Worm (Caenorhabditis elegans) whole organism, L4 larva: ENCODE measurements around the gene F29B9.7.

Source experiments
- F26F4.8 ChIP-seq: fragments of 200-800 bp; sonication (Bioruptor generic); conservative IDR thresholded peaks from 2 replicates; pipeline ENCODE4 v1.3.6; 2022; ENCODE audit warnings: missing genetic modification characterization, missing compliant biosample characterization
- F44E2.7 ChIP-seq: fragments of 200-800 bp; sonication (Bioruptor generic); IDR thresholded peaks from 2 replicates; pipeline ENCODE4 v2.1.2; 2022; ENCODE audit warnings: missing genetic modification characterization, missing compliant biosample characterization
- F49E8.2 ChIP-seq: sonication (generic microtip); optimal IDR thresholded peaks from 2 replicates; lab custom pipeline; 2016; ENCODE audit warnings: missing compliant biosample characterization, mild to moderate bottlenecking, missing genetic modification characterization, borderline replicate concordance
- R02D3.7 ChIP-seq: fragments of 150-350 bp; sonication (generic microtip); optimal IDR thresholded peaks from 3 replicates; lab custom pipeline; 2014; ENCODE audit warnings: missing biosample characterization, missing genetic modification characterization
- T20F7.1 ChIP-seq: fragments of 200-800 bp; sonication (Bioruptor generic); optimal IDR thresholded peaks from 2 replicates; lab custom pipeline; 2018; ENCODE audit warnings: mild to moderate bottlenecking, missing genetic modification characterization, missing compliant biosample characterization
- Y48G9A.11 ChIP-seq: fragments of 200-800 bp; sonication (Bioruptor generic); IDR thresholded peaks from 2 replicates; pipeline ENCODE4 v1.3.6; 2022; ENCODE audit warnings: missing genetic modification reagents, missing genetic modification characterization, missing compliant biosample characterization
- Y5F2A.4 ChIP-seq: fragments of 200-800 bp; sonication (Bioruptor generic); optimal IDR thresholded peaks from 2 replicates; lab custom pipeline; 2018; ENCODE audit warnings: mild to moderate bottlenecking, missing genetic modification characterization, missing compliant biosample characterization
- ZK546.5 ChIP-seq, 2 experiments: sonication (generic microtip); optimal IDR thresholded peaks; 2 replicates each; lab custom pipeline; 2017; ENCODE audit warnings: missing biosample characterization in 2 of 2, missing genetic modification characterization in 2 of 2
- aha-1 ChIP-seq: fragments of 150-350 bp; peaks from one replicate; lab custom pipeline; 2014; ENCODE audit warnings: missing biosample characterization, missing genetic modification characterization
- ceh-28 ChIP-seq: fragments of 150-350 bp; optimal IDR thresholded peaks from 2 replicates; lab custom pipeline; 2014; ENCODE audit warnings: missing biosample characterization, missing genetic modification reagents, missing genetic modification characterization
- daf-12 ChIP-seq: fragments of 150-350 bp; optimal IDR thresholded peaks from 2 replicates; lab custom pipeline; 2014; ENCODE audit warnings: missing biosample characterization, missing genetic modification reagents, missing genetic modification characterization
- dmd-6 ChIP-seq: fragments of 200-800 bp; sonication (Bioruptor generic); IDR thresholded peaks from 2 replicates; pipeline ENCODE4 v1.3.6; 2022; ENCODE audit warnings: missing genetic modification reagents, missing genetic modification characterization, missing compliant biosample characterization
- fos-1 ChIP-seq: fragments of 150-350 bp; optimal IDR thresholded peaks from 2 replicates; lab custom pipeline; 2014; ENCODE audit warnings: missing biosample characterization, missing genetic modification characterization
- hmg-1.1 ChIP-seq: fragments of 200-800 bp; sonication (Bioruptor generic); IDR thresholded peaks from 2 replicates; pipeline ENCODE4 v1.3.6; 2022; ENCODE audit warnings: missing genetic modification reagents, missing genetic modification characterization, missing compliant biosample characterization
- lin-1 ChIP-seq: fragments of 200-800 bp; sonication (Bioruptor generic); IDR thresholded peaks from 2 replicates; pipeline ENCODE4 v1.3.6; 2022; ENCODE audit warnings: missing genetic modification reagents, missing genetic modification characterization, missing compliant biosample characterization
- lin-39 ChIP-seq: fragments of 150-350 bp; optimal IDR thresholded peaks from 2 replicates; lab custom pipeline; 2014; ENCODE audit warnings: missing biosample characterization, missing genetic modification reagents, missing genetic modification characterization
- madf-5 ChIP-seq, 2 experiments: fragments of 200-800 bp; sonication (Bioruptor generic); IDR thresholded peaks; 2 replicates each; pipeline ENCODE4 v1.3.6; 2022; ENCODE audit warnings: missing compliant biosample characterization in 2 of 2, missing genetic modification characterization in 2 of 2
- mdl-1 ChIP-seq, 2 experiments: fragments of 150-350 bp in 1 of 2; sonication (generic microtip) in 1 of 2; optimal IDR thresholded peaks; 2 replicates each; lab custom pipeline; 2014 to 2017; ENCODE audit warnings: missing biosample characterization in 2 of 2, missing genetic modification characterization in 2 of 2
- mep-1 ChIP-seq: fragments of 150-350 bp; sonication (generic microtip); optimal IDR thresholded peaks from 3 replicates; lab custom pipeline; 2014; ENCODE audit warnings: missing biosample characterization, missing genetic modification characterization
- mes-2 ChIP-seq: sonication (generic microtip); optimal IDR thresholded peaks from 2 replicates; lab custom pipeline; 2016; ENCODE audit warnings: missing genotype, mild to moderate bottlenecking, missing genetic modification characterization, missing compliant biosample characterization; ENCODE audit not compliant: poor library complexity, severe bottlenecking
- nhr-11 ChIP-seq: fragments of 150-350 bp; optimal IDR thresholded peaks from 2 replicates; lab custom pipeline; 2014; ENCODE audit warnings: missing biosample characterization, missing genetic modification characterization
- nhr-25 ChIP-seq: sonication (generic microtip); optimal IDR thresholded peaks from 2 replicates; lab custom pipeline; 2017; ENCODE audit warnings: missing genetic modification characterization, mild to moderate bottlenecking, missing compliant biosample characterization, antibody characterized with exemption, moderate library complexity, borderline replicate concordance; ENCODE audit not compliant: insufficient read depth
- nhr-28 ChIP-seq: fragments of 150-350 bp; optimal IDR thresholded peaks from 2 replicates; lab custom pipeline; 2014; ENCODE audit warnings: missing biosample characterization, missing genetic modification characterization
- nhr-41 ChIP-seq: fragments of 200-800 bp; sonication (Bioruptor generic); IDR thresholded peaks from 2 replicates; pipeline ENCODE4 v1.3.6; 2022; ENCODE audit warnings: missing genetic modification reagents, missing genetic modification characterization, missing compliant biosample characterization
- nhr-48 ChIP-seq: sonication (generic microtip); optimal IDR thresholded peaks from 2 replicates; lab custom pipeline; 2016; ENCODE audit warnings: mild to moderate bottlenecking, missing genetic modification characterization, missing compliant biosample characterization
- nhr-6 ChIP-seq: fragments of 150-350 bp; optimal IDR thresholded peaks from 2 replicates; lab custom pipeline; 2014; ENCODE audit warnings: missing biosample characterization, missing genetic modification characterization
- php-3 ChIP-seq: fragments of 200-800 bp; sonication (Bioruptor generic); IDR thresholded peaks from 2 replicates; pipeline ENCODE4 v1.3.6; 2022; ENCODE audit warnings: missing genetic modification reagents, missing genetic modification characterization, missing compliant biosample characterization
- pqm-1 ChIP-seq: sonication (generic microtip); optimal IDR thresholded peaks from 2 replicates; lab custom pipeline; 2017; ENCODE audit warnings: missing biosample characterization, missing genetic modification characterization
- rbr-2 ChIP-seq: sonication (generic microtip); optimal IDR thresholded peaks from 2 replicates; lab custom pipeline; 2016; ENCODE audit warnings: missing genotype, missing genetic modification characterization, missing compliant biosample characterization
- saeg-2 ChIP-seq: fragments of 200-800 bp; sonication (Bioruptor generic); IDR thresholded peaks from 2 replicates; pipeline ENCODE4 v1.3.6; 2022; ENCODE audit warnings: missing genetic modification reagents, missing genetic modification characterization, missing compliant biosample characterization
- sdz-12 ChIP-seq: fragments of 200-800 bp; sonication (Bioruptor generic); optimal IDR thresholded peaks from 2 replicates; lab custom pipeline; 2018; ENCODE audit warnings: mild to moderate bottlenecking, missing genetic modification characterization, missing compliant biosample characterization
- set-16 ChIP-seq: fragments of 200-800 bp; sonication (Bioruptor generic); IDR thresholded peaks from 2 replicates; pipeline ENCODE4 v1.3.6; 2022; ENCODE audit warnings: missing genetic modification reagents, missing genetic modification characterization, missing compliant biosample characterization
- snpc-4 ChIP-seq: fragments of 150-350 bp; optimal IDR thresholded peaks from 2 replicates; lab custom pipeline; 2014; ENCODE audit warnings: missing biosample characterization, missing genetic modification characterization
- spr-3 ChIP-seq: fragments of 200-800 bp; sonication (Bioruptor generic); optimal IDR thresholded peaks from 2 replicates; lab custom pipeline; 2018; ENCODE audit warnings: mild to moderate bottlenecking, missing genetic modification characterization, missing compliant biosample characterization
- unc-130 ChIP-seq: sonication (generic microtip); optimal IDR thresholded peaks from 2 replicates; lab custom pipeline; 2016; ENCODE audit warnings: missing genetic modification reagents, missing genetic modification characterization, missing compliant biosample characterization
- unc-62 ChIP-seq, 3 experiments: fragments of 150-350 bp in 1 of 3; sonication (generic microtip); optimal IDR thresholded peaks in 2 of 3; peaks in 1 of 3; 1 replicate in 1 of 3; 2 replicates in 2 of 3; lab custom pipeline; 2014 to 2017; ENCODE audit warnings: missing biosample characterization in 3 of 3, missing genetic modification characterization in 3 of 3, missing genetic modification reagents in 3 of 3, missing genotype in 1 of 3
- vab-7 ChIP-seq: fragments of 200-800 bp; sonication (Bioruptor generic); IDR thresholded peaks from 2 replicates; pipeline ENCODE4 v1.3.6; 2022; ENCODE audit warnings: missing genetic modification reagents, missing genetic modification characterization, missing compliant biosample characterization
- zfp-2 ChIP-seq: sonication (generic microtip); optimal IDR thresholded peaks from 2 replicates; lab custom pipeline; 2016; ENCODE audit warnings: mild to moderate bottlenecking, missing genetic modification characterization, missing compliant biosample characterization

The F29B9.7 gene

DNA sequence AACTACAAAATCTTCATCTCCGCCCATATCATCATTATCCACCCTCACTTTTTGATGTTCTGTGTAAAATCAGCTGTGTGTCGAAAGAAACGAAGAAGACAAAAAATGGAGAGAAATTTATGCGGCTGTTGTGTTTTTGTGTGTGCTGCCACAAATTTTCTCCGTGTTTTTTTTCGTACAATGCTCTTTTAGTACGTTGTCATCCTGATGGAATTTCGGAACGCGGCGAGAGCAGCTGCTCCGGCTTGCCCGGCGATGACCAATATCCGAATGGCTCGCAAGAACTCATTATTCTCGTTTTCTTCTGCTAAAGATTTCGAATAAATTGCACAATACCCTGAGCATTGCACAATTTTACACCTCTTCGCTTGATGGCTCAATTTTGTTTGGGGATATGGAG, 10.2 kb upstream of the F29B9.7 start (continued):
- TF ChIP-seq Y5F2A.4 (GFP tag; lab: Kevin White, UChicago) (no peak), spr-3 (GFP tag; lab: Kevin White, UChicago) (no peak), mep-1 (tag; lab: Kevin White, UChicago) (no peak)

DNA sequence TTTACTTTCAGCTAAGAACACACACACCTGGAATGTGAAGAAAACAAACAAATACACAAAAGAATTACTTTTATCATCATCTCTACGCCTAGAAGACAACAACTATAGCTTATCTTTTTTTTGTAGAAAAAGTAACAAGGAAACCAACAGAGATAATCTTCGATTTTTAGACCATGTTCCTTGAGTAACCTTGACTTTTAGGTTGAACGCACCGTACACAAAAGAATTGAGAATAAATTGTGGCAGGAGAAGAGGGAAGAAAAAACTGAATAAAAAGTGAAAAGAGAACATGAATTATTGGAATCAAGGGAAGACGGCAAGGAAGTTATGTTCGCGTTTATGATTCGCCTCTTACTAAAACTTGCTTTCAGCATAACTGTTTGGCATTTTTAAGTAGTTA, 8.6 kb upstream of the F29B9.7 start:
- TF ChIP-seq lin-1 (GFP tag; lab: Robert Waterston, UW), result no peak
- TF ChIP-seq hmg-1.1 (GFP tag; lab: Robert Waterston, UW), result no peak
- TF ChIP-seq mdl-1 (tag; optimal IDR thresholded peaks at IDR 0.05; lab: Kevin White, UChicago), result no peak
- no peak for TF ChIP-seq fos-1 (tag; lab: Kevin White, UChicago)
- no peak for TF ChIP-seq Y48G9A.11 (GFP tag; lab: Robert Waterston, UW)
- no peak for TF ChIP-seq mes-2 (tag; lab: Kevin White, UChicago)
- no peak for TF ChIP-seq nhr-6
- no peak for TF ChIP-seq nhr-11 (tag; lab: Kevin White, UChicago)
- no peak for TF ChIP-seq rbr-2 (tag; lab: Kevin White, UChicago)
- no peak for TF ChIP-seq T20F7.1
- TF ChIP-seq nhr-41 (GFP tag; lab: Robert Waterston, UW), result no peak
- TF ChIP-seq lin-39, result no peak
- TF ChIP-seq nhr-25 (tag; lab: Kevin White, UChicago), result peak; percentile 56
- peak; percentile 63 for TF ChIP-seq nhr-28 (tag; lab: Kevin White, UChicago)
- no peak for TF ChIP-seq zfp-2 (tag; lab: Kevin White, UChicago)
- TF ChIP-seq aha-1 (tag; lab: Kevin White, UChicago), result no peak
- no peak for TF ChIP-seq unc-130 (GFP tag; lab: Kevin White, UChicago)
- no peak; the same call in 1 of the 2 replicates for TF ChIP-seq dmd-6 (GFP tag; lab: Robert Waterston, UW)

DNA sequence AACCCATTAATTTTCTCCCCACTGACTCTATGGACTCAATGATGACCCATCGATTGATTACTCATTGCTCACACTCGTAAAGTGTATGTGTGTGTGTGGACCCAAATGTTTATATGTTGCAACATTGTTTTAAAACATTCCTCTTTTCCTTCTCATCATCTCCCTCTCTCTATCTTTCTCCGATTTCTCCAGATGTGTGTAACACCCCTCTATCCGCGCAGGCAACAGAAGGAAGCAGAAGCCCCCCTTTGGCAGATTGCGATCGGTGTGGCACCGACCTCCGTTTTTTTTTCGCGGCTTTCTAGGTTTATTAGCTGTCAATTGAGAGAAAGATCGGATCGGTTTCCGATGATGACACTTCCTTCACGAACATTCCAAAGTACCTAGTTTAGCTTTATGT, 6.0 kb upstream of the F29B9.7 start:
- TF ChIP-seq ceh-28 (tag; lab: Kevin White, UChicago) (no peak), pqm-1 (tag; lab: Kevin White, UChicago) (no peak), daf-12 (no peak), vab-7 (GFP tag; lab: Robert Waterston, UW) (no peak), F26F4.8 (no peak), nhr-48 (tag; lab: Kevin White, UChicago) (no peak), snpc-4 (tag; lab: Kevin White, UChicago) (no peak), unc-130 (GFP tag; lab: Kevin White, UChicago) (no peak), dmd-6 (GFP tag; lab: Robert Waterston, UW) (no peak)

DNA sequence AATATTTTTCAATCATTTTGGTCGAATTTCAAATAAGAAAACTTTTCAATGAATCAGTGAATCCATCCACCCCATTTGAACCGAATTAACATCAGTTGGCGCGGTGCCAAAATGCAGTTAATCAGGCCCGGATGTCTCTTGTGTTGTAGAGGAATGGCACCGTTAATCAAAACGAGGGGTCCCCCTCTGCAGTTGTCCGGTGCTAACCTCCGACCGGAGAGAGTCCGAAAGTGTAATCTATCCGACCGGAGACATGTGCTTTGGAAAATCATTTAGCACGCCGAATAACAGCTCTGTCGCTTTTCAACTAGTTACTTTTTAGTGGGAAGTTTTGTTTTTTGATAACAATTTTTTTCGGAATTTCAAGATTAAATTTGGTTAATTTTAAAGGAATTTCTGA, 4.3 kb upstream of the F29B9.7 start:
- TF ChIP-seq aha-1 (tag; lab: Kevin White, UChicago) (peak; percentile 41), sdz-12 (no peak)

DNA sequence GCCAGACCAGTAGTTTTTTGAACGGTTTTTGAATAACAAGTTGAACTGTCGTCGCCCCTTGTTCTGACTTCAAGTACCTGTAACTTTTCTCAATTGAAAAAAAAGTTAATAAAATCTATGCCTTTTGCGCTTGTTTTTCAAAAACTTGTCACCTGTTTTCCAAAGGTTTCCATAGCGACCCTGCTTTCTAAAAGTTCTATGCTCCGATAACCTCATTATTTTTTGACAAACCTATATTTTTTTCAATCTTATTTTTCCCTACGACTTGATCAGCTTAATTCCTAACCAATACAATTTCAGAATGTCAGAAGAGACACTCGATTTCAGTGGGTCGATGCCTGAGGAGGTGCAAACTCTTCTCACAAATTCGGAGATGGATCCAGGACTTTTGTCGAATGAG, 2.2 kb upstream of the F29B9.7 start, which contains the start of gene F29B9.8:
Gene F29B9.8, plus strand, starts transcription at position 301 of the 400 bp plus-strand sequence.
- no peak for TF ChIP-seq madf-5 (GFP tag; IDR thresholded peaks at IDR 0.05; lab: Robert Waterston, UW)
- TF ChIP-seq ZK546.5 (tag; optimal IDR thresholded peaks at IDR 0.05; lab: Kevin White, UChicago), result no peak
- no peak for TF ChIP-seq nhr-28 (tag; lab: Kevin White, UChicago)
- TF ChIP-seq aha-1 (tag; lab: Kevin White, UChicago), result no peak
- TF ChIP-seq unc-62 (GFP tag; optimal IDR thresholded peaks at IDR 0.05 in 1 of 2; lab: Kevin White, UChicago), result no peak
- no peak for TF ChIP-seq unc-62 (tag; optimal IDR thresholded peaks at IDR 0.05; lab: Kevin White, UChicago)
- no peak for TF ChIP-seq F44E2.7 (GFP tag; lab: Robert Waterston, UW)
- no peak for TF ChIP-seq F26F4.8
- TF ChIP-seq F49E8.2 (tag; lab: Kevin White, UChicago), result no peak
- TF ChIP-seq R02D3.7 (tag; lab: Kevin White, UChicago), result no peak
- no peak for TF ChIP-seq php-3
- TF ChIP-seq saeg-2, result no peak
- no peak for TF ChIP-seq set-16 (GFP tag; lab: Robert Waterston, UW)
